Fruit fly (Drosophila melanogaster) whole organism, embryonic: ENCODE data around the gene mAChR-B.
A peak's percentile ranks its signal among the peaks of the same experiment; 100 is the strongest.

ENCODE experiments used
- Antp ChIP-seq: fragments of 200-800 bp; sonication (Bioruptor generic); optimal IDR thresholded peaks from 3 replicates; lab custom pipeline; 2016; ENCODE audit warnings: missing biosample characterization, missing genetic modification characterization
- Bdp1 ChIP-seq: fragments of 200-800 bp; sonication (Bioruptor generic); optimal IDR thresholded peaks from 3 replicates; lab custom pipeline; 2016; ENCODE audit warnings: missing biosample characterization, missing genetic modification characterization
- CG10959 ChIP-seq: fragments of 200-800 bp; sonication (Bioruptor generic); IDR thresholded peaks from 2 replicates; pipeline ENCODE4 v1.3.6; 2022; ENCODE audit warnings: missing biosample characterization, missing genetic modification characterization
- CG12236 ChIP-seq: fragments of 200-800 bp; sonication (Bioruptor generic); optimal IDR thresholded peaks from 2 replicates; lab custom pipeline; 2016; ENCODE audit warnings: missing biosample characterization, missing genetic modification characterization
- CG12769 ChIP-seq: fragments of 200-800 bp; sonication (Bioruptor generic); optimal IDR thresholded peaks from 2 replicates; lab custom pipeline; 2019; ENCODE audit warnings: missing biosample characterization, mild to moderate bottlenecking, missing genetic modification characterization, moderate library complexity
- CG13424 ChIP-seq: fragments of 200-800 bp; sonication (Bioruptor generic); optimal IDR thresholded peaks from 2 replicates; lab custom pipeline; 2019; ENCODE audit warnings: missing biosample characterization, mild to moderate bottlenecking, missing genetic modification characterization, moderate library complexity
- CG15601 ChIP-seq: fragments of 200-800 bp; sonication (Bioruptor generic); optimal IDR thresholded peaks from 3 replicates; lab custom pipeline; 2019; ENCODE audit warnings: missing biosample characterization, mild to moderate bottlenecking, missing genetic modification characterization, moderate library complexity
- CG1603 ChIP-seq: fragments of 200-800 bp; sonication (Bioruptor generic); optimal IDR thresholded peaks from 2 replicates; lab custom pipeline; 2019; ENCODE audit warnings: missing biosample characterization, mild to moderate bottlenecking, missing genetic modification characterization, moderate library complexity
- CG17385 ChIP-seq: fragments of 200-800 bp; sonication (Bioruptor generic); optimal IDR thresholded peaks from 3 replicates; lab custom pipeline; 2018; ENCODE audit warnings: missing biosample characterization, mild to moderate bottlenecking, missing genetic modification characterization
- CG1792 ChIP-seq: fragments of 200-800 bp; sonication (Bioruptor generic); optimal IDR thresholded peaks from 2 replicates; lab custom pipeline; 2016; ENCODE audit warnings: missing biosample characterization, missing genetic modification characterization
- CG2116 ChIP-seq: fragments of 200-800 bp; sonication (Bioruptor generic); optimal IDR thresholded peaks from 3 replicates; lab custom pipeline; 2018; ENCODE audit warnings: missing biosample characterization, mild to moderate bottlenecking, missing genetic modification characterization
- CG2199 ChIP-seq: fragments of 200-800 bp; sonication (Bioruptor generic); IDR thresholded peaks from 3 replicates; pipeline ENCODE4 v1.3.6; 2022; ENCODE audit warnings: missing biosample characterization, missing genetic modification characterization
- CG2712 ChIP-seq: fragments of 200-800 bp; optimal IDR thresholded peaks from 3 replicates; lab custom pipeline; 2019; ENCODE audit warnings: missing biosample characterization, mild to moderate bottlenecking, missing genetic modification characterization, moderate library complexity
- CG3065 ChIP-seq: fragments of 200-800 bp; sonication (Bioruptor generic); optimal IDR thresholded peaks from 2 replicates; lab custom pipeline; 2016; ENCODE audit warnings: missing biosample characterization, missing genetic modification characterization
- CG3163 ChIP-seq: fragments of 200-800 bp; sonication (Bioruptor generic); optimal IDR thresholded peaks from 3 replicates; lab custom pipeline; 2016; ENCODE audit warnings: missing biosample characterization, missing genetic modification characterization
- CG32767 ChIP-seq: fragments of 200-800 bp; sonication (Bioruptor generic); IDR thresholded peaks from 2 replicates; pipeline ENCODE4 v1.3.6; 2022; ENCODE audit warnings: missing biosample characterization, missing genetic modification characterization
- CG33557 ChIP-seq: fragments of 200-800 bp; sonication (Bioruptor generic); optimal IDR thresholded peaks from 2 replicates; lab custom pipeline; 2019; ENCODE audit warnings: missing biosample characterization, mild to moderate bottlenecking, missing genetic modification characterization, moderate library complexity
- CG4730 ChIP-seq: fragments of 200-800 bp; sonication (Bioruptor generic); IDR thresholded peaks from 2 replicates; pipeline ENCODE4 v1.3.6; 2022; ENCODE audit warnings: missing biosample characterization, missing genetic modification characterization
- CG5180 ChIP-seq: fragments of 200-800 bp; sonication (Bioruptor generic); optimal IDR thresholded peaks from 3 replicates; lab custom pipeline; 2017; ENCODE audit warnings: missing biosample characterization, missing genetic modification characterization, mild to moderate bottlenecking, moderate library complexity, missing genetic modification reagents
- CG5245 ChIP-seq: fragments of 200-800 bp; sonication (Bioruptor generic); optimal IDR thresholded peaks from 3 replicates; lab custom pipeline; 2016; ENCODE audit warnings: missing biosample characterization, missing genetic modification characterization
- CG6683 ChIP-seq: fragments of 200-800 bp; sonication (Bioruptor generic); optimal IDR thresholded peaks from 2 replicates; lab custom pipeline; 2017; ENCODE audit warnings: missing biosample characterization, mild to moderate bottlenecking, missing genetic modification characterization, missing genetic modification reagents
- CG6765 ChIP-seq: fragments of 200-800 bp; sonication (Bioruptor generic); optimal IDR thresholded peaks from 3 replicates; lab custom pipeline; 2017; ENCODE audit warnings: missing biosample characterization, mild to moderate bottlenecking, missing genetic modification characterization
- CG7556 ChIP-seq: fragments of 200-800 bp; sonication (Bioruptor generic); optimal IDR thresholded peaks from 2 replicates; lab custom pipeline; 2017; ENCODE audit warnings: missing biosample characterization, mild to moderate bottlenecking, missing genetic modification characterization
- CG7786 ChIP-seq: fragments of 200-800 bp; sonication (Bioruptor generic); optimal IDR thresholded peaks from 2 replicates; lab custom pipeline; 2016; ENCODE audit warnings: missing biosample characterization, missing genetic modification characterization
- CG8944 ChIP-seq: fragments of 200-800 bp; sonication (Bioruptor generic); optimal IDR thresholded peaks from 3 replicates; lab custom pipeline; 2016; ENCODE audit warnings: missing biosample characterization, missing genetic modification characterization
- Dad ChIP-seq: fragments of 200-800 bp; sonication (Bioruptor generic); optimal IDR thresholded peaks from 3 replicates; lab custom pipeline; 2016; ENCODE audit warnings: missing biosample characterization, missing genetic modification characterization
- Doc2 ChIP-seq: fragments of 200-800 bp; sonication (Bioruptor generic); IDR thresholded peaks from 2 replicates; pipeline ENCODE4 v1.3.6; 2022; ENCODE audit warnings: missing biosample characterization, missing genetic modification characterization
- Dp ChIP-seq: fragments of 200-800 bp; sonication (Bioruptor generic); optimal IDR thresholded peaks from 2 replicates; lab custom pipeline; 2018; ENCODE audit warnings: missing biosample characterization, mild to moderate bottlenecking, missing genetic modification characterization, moderate library complexity
- Dref ChIP-seq: fragments of 200-800 bp; sonication (Bioruptor generic); IDR thresholded peaks from 2 replicates; pipeline ENCODE4 v1.3.6; 2022; ENCODE audit warnings: missing biosample characterization, missing genetic modification characterization
- E2f2 ChIP-seq: fragments of 200-800 bp; sonication (Bioruptor generic); IDR thresholded peaks from 2 replicates; pipeline ENCODE4 v1.3.6; 2022; ENCODE audit warnings: missing biosample characterization, missing genetic modification characterization
- Eip74EF ChIP-seq, 2 experiments: fragments of 200-800 bp in 1 of 2; fragments of >200 bp in 1 of 2; sonication (Bioruptor generic) in 1 of 2; optimal IDR thresholded peaks; 2 replicates each; lab custom pipeline; 2017 to 2019; ENCODE audit warnings: missing biosample characterization in 2 of 2, missing genetic modification characterization in 2 of 2, mild to moderate bottlenecking in 1 of 2, moderate library complexity in 1 of 2
- Hmr ChIP-seq: fragments of 200-800 bp; sonication (Bioruptor generic); optimal IDR thresholded peaks from 3 replicates; lab custom pipeline; 2017; ENCODE audit warnings: mild to moderate bottlenecking, missing biosample characterization, missing genetic modification reagents, missing genetic modification characterization
- Hsf ChIP-seq: fragments of 200-800 bp; sonication (Bioruptor generic); optimal IDR thresholded peaks from 3 replicates; lab custom pipeline; 2016; ENCODE audit warnings: missing biosample characterization, missing genetic modification characterization
- Lpt ChIP-seq: fragments of >200 bp; optimal IDR thresholded peaks from 2 replicates; lab custom pipeline; 2018; ENCODE audit warnings: missing biosample characterization, missing genetic modification characterization
- NFAT ChIP-seq: fragments of 200-800 bp; sonication (Bioruptor generic); IDR thresholded peaks from 2 replicates; pipeline ENCODE4 v1.3.6; 2022; ENCODE audit warnings: missing biosample characterization, missing genetic modification characterization
- Nf-YC ChIP-seq: fragments of 200-800 bp; optimal IDR thresholded peaks from 3 replicates; lab custom pipeline; 2019; ENCODE audit warnings: missing biosample characterization, mild to moderate bottlenecking, missing genetic modification characterization, moderate library complexity
- Oli ChIP-seq: fragments of 200-800 bp; sonication (Bioruptor generic); optimal IDR thresholded peaks from 2 replicates; lab custom pipeline; 2018; ENCODE audit warnings: missing biosample characterization, mild to moderate bottlenecking, missing genetic modification characterization, moderate library complexity
- cg ChIP-seq: fragments of 200-800 bp; sonication (Bioruptor generic); optimal IDR thresholded peaks from 3 replicates; lab custom pipeline; 2019; ENCODE audit warnings: missing biosample characterization, mild to moderate bottlenecking, missing genetic modification characterization, moderate library complexity
- fu2 ChIP-seq: fragments of 200-800 bp; sonication (Bioruptor generic); optimal IDR thresholded peaks from 2 replicates; lab custom pipeline; 2016; ENCODE audit warnings: missing biosample characterization, missing genetic modification characterization
- her ChIP-seq: fragments of 200-800 bp; sonication (Bioruptor generic); optimal IDR thresholded peaks from 2 replicates; lab custom pipeline; 2016; ENCODE audit warnings: missing biosample characterization, missing genetic modification characterization
- ken ChIP-seq: fragments of 200-800 bp; sonication (Bioruptor generic); IDR thresholded peaks from 3 replicates; pipeline ENCODE4 v1.3.6; 2022; ENCODE audit warnings: missing biosample characterization, missing genetic modification characterization
- lbe ChIP-seq: fragments of 200-800 bp; sonication (Bioruptor generic); optimal IDR thresholded peaks from 2 replicates; lab custom pipeline; 2016; ENCODE audit warnings: missing biosample characterization, mild to moderate bottlenecking, missing genetic modification characterization
- org-1 ChIP-seq: fragments of 200-800 bp; sonication (Bioruptor generic); optimal IDR thresholded peaks from 2 replicates; lab custom pipeline; 2017; ENCODE audit warnings: missing biosample characterization, missing genetic modification characterization
- schlank ChIP-seq: fragments of 200-800 bp; sonication (Bioruptor generic); optimal IDR thresholded peaks from 2 replicates; lab custom pipeline; 2018; ENCODE audit warnings: missing biosample characterization, mild to moderate bottlenecking, missing genetic modification characterization
- slp2 ChIP-seq: fragments of 200-800 bp; sonication (Bioruptor generic); optimal IDR thresholded peaks from 2 replicates; lab custom pipeline; 2016; ENCODE audit warnings: missing biosample characterization, missing genetic modification characterization
- unc-4 ChIP-seq: fragments of 200-800 bp; sonication (Bioruptor generic); IDR thresholded peaks from 2 replicates; pipeline ENCODE4 v1.3.6; 2022; ENCODE audit warnings: missing biosample characterization, missing genetic modification characterization; ENCODE audit not compliant: partially characterized antibody
- vfl ChIP-seq: fragments of 200-800 bp; sonication (Bioruptor generic); optimal IDR thresholded peaks from 2 replicates; lab custom pipeline; 2016; ENCODE audit warnings: missing biosample characterization, missing genetic modification characterization
- vnd ChIP-seq: fragments of 200-800 bp; sonication (Bioruptor generic); IDR thresholded peaks from 3 replicates; pipeline ENCODE4 v1.3.6; 2022; ENCODE audit warnings: missing biosample characterization, missing genetic modification characterization; ENCODE audit not compliant: partially characterized antibody
- zfh1 ChIP-seq: fragments of 200-800 bp; sonication (Bioruptor generic); IDR thresholded peaks from 3 replicates; pipeline ENCODE4 v1.3.6; 2022; ENCODE audit warnings: missing biosample characterization, missing genetic modification characterization

Gene mAChR-B

DNA sequence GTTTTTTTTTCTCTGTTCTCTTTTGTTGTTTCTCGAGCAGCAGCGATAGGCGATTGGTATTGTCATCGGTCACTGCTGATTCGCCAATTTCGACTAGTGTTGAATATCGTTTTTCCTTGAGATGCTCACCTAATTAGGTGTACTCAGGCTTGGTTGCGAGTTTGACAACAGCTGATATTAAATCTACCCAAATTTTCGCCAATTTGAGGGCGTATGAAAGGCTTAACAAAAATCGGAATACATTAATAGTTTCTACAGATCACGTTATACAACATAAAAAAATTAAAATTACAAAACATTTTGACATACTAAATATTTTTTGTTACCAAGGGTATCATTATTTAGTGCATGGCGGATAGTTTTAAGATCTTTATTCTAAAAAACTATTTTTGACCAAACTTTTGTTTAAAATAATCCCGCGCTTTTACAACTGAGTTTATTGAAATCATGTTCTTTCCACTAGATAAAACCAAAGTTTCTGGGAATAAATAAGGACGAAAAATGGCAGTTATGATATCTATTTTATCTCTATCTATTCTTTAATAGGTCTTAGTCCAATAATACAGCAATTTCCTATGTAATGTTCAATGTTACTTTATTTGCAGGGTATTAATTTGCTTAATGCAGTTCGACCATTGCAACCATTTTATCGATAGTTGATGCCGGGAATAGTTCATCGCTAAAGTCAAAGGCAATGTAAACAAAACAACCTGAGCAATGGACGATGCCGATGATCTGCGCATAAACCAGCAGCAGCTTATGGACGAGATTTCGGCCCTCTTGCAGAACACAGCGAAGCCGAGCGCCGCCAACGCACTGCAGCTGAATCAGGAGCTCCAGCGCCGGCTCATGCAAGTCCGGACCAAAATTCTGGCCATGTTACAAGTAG lies 45.7 kb upstream of the mAChR-B start, which contains the start of the genes CG10435 and Pbp95 (continued):
- TF ChIP-seq NFAT (GFP tag; lab: Robert Waterston, UW), result peak; percentile 70
- no peak for TF ChIP-seq Oli (tag; lab: Kevin White, UChicago)
- TF ChIP-seq CG1603 (tag; lab: Kevin White, UChicago), result no peak
- TF ChIP-seq CG2712 (tag; lab: Kevin White, UChicago), result peak; percentile 58
- TF ChIP-seq unc-4 (GFP tag; lab: Robert Waterston, UW), result peak; percentile 66
- TF ChIP-seq org-1 (GFP tag; lab: Kevin White, UChicago), result no peak
- no peak for TF ChIP-seq CG5245 (GFP tag; lab: Kevin White, UChicago)
- TF ChIP-seq CG8944, result peak; percentile 24
- peak; percentile 74 for TF ChIP-seq Dref
- TF ChIP-seq cg, result no peak
- TF ChIP-seq CG12769 (tag; lab: Kevin White, UChicago), result no peak
- TF ChIP-seq lbe (GFP tag; lab: Kevin White, UChicago), result peak; percentile 58
- TF ChIP-seq CG1792, result no peak
- no peak for TF ChIP-seq CG6683 (GFP tag; lab: Kevin White, UChicago)
- TF ChIP-seq CG32767 (GFP tag; lab: Robert Waterston, UW), result no peak
- no peak for TF ChIP-seq CG3163
- TF ChIP-seq CG4730 (GFP tag; lab: Robert Waterston, UW), result no peak
- TF ChIP-seq CG15601, result no peak
- no peak for TF ChIP-seq CG3065 (GFP tag; lab: Kevin White, UChicago)
- TF ChIP-seq CG2199 (GFP tag; lab: Robert Waterston, UW), result no peak
- no peak for TF ChIP-seq Eip74EF (GFP tag; optimal IDR thresholded peaks at IDR 0.05; lab: Kevin White, UChicago)
- TF ChIP-seq E2f2 (GFP tag; lab: Robert Waterston, UW), result no peak
- peak; percentile 27 for TF ChIP-seq Hmr (GFP tag; lab: Kevin White, UChicago)
- no peak for TF ChIP-seq CG17385
- no peak for TF ChIP-seq Dp (GFP tag; lab: Kevin White, UChicago)
- TF ChIP-seq Doc2 (GFP tag; lab: Robert Waterston, UW), result no peak
- peak; percentile 56 for TF ChIP-seq CG2116 (GFP tag; lab: Kevin White, UChicago)
- TF ChIP-seq CG12236 (GFP tag; lab: Kevin White, UChicago), result no peak
- no peak for TF ChIP-seq CG6765
- no peak for TF ChIP-seq CG33557 (GFP tag; lab: Kevin White, UChicago)
- TF ChIP-seq schlank, result no peak
- TF ChIP-seq Nf-YC (tag; lab: Kevin White, UChicago), result peak; percentile 83
- TF ChIP-seq vnd (GFP tag; lab: Robert Waterston, UW), result peak; percentile 55; the same call in 2 of the 3 replicates
- TF ChIP-seq Dad (GFP tag; lab: Kevin White, UChicago), result peak; percentile 46
- peak; percentile 40 for TF ChIP-seq fu2 (GFP tag; lab: Kevin White, UChicago)
- peak; percentile 55 for TF ChIP-seq Antp (GFP tag; lab: Kevin White, UChicago)
- TF ChIP-seq vfl, result peak; percentile 67
- no peak for TF ChIP-seq CG10959 (GFP tag; lab: Robert Waterston, UW)
- TF ChIP-seq Bdp1, result no peak
- TF ChIP-seq her (GFP tag; lab: Kevin White, UChicago), result peak; percentile 45
- no peak for TF ChIP-seq CG7556
- TF ChIP-seq slp2 (GFP tag; lab: Kevin White, UChicago), result no peak
- peak; percentile 25 for TF ChIP-seq CG13424 (tag; lab: Kevin White, UChicago)
- TF ChIP-seq Lpt (GFP tag; lab: Kevin White, UChicago), result no peak
- TF ChIP-seq ken (GFP tag; lab: Robert Waterston, UW), result 0 out of 3 replicates have a peak, but pooled peaks have one; percentile 34
- peak; percentile 72 for TF ChIP-seq zfh1 (GFP tag; lab: Robert Waterston, UW)
- peak; percentile 49 for TF ChIP-seq Hsf (GFP tag; lab: Kevin White, UChicago)
- no peak for TF ChIP-seq CG5180 (GFP tag; lab: Kevin White, UChicago)
- peak; percentile 2 for TF ChIP-seq CG7786
